Worm (Caenorhabditis elegans): Measurements from ENCODE around the gene F48E8.4.

- TF ChIP-seq sea-2 (GFP tag; IDR thresholded peaks at IDR 0.05) (no peak), unc-62 (GFP tag; optimal IDR thresholded peaks at IDR 0.05) (no peak)
Observed at ce11 chrIII:5472693-5473092, 19.3 kb downstream of the F48E8.4 start.
